Fruit fly (Drosophila melanogaster) whole organism, embryonic: ENCODE results near the gene Boh1.

Source experiments
- Adf1 ChIP-seq: fragments of 200-800 bp; sonication (Bioruptor generic); IDR thresholded peaks from 2 replicates; pipeline ENCODE4 v1.3.6; 2022; ENCODE audit warnings: missing biosample characterization, missing genetic modification characterization
- CG10366 ChIP-seq: fragments of 200-800 bp; sonication (Bioruptor generic); IDR thresholded peaks from 2 replicates; pipeline ENCODE4 v1.3.6; 2022; ENCODE audit warnings: missing biosample characterization, missing genetic modification characterization
- CG11696 ChIP-seq: fragments of 200-800 bp; sonication (Bioruptor generic); IDR thresholded peaks from 2 replicates; pipeline ENCODE4 v1.3.6; 2022; ENCODE audit warnings: missing biosample characterization, missing genetic modification characterization
- CG13894 ChIP-seq: fragments of 200-800 bp; sonication (Bioruptor generic); optimal IDR thresholded peaks from 3 replicates; lab custom pipeline; 2018; ENCODE audit warnings: missing biosample characterization, mild to moderate bottlenecking, missing genetic modification characterization, moderate library complexity
- CG14667 ChIP-seq: fragments of 200-800 bp; sonication (Bioruptor generic); IDR thresholded peaks from 2 replicates; pipeline ENCODE4 v1.3.6; 2022; ENCODE audit warnings: missing biosample characterization, missing genetic modification characterization
- CG1529 ChIP-seq: fragments of 200-800 bp; sonication (Bioruptor generic); optimal IDR thresholded peaks from 3 replicates; lab custom pipeline; 2018; ENCODE audit warnings: missing biosample characterization, missing genetic modification characterization
- CG1603 ChIP-seq: fragments of 200-800 bp; sonication (Bioruptor generic); optimal IDR thresholded peaks from 2 replicates; lab custom pipeline; 2019; ENCODE audit warnings: missing biosample characterization, mild to moderate bottlenecking, missing genetic modification characterization, moderate library complexity
- CG17568 ChIP-seq: fragments of 200-800 bp; sonication (Bioruptor generic); optimal IDR thresholded peaks from 2 replicates; lab custom pipeline; 2018; ENCODE audit warnings: missing biosample characterization, mild to moderate bottlenecking, missing genetic modification characterization, moderate library complexity
- CG17612 ChIP-seq: fragments of 200-800 bp; sonication (Bioruptor generic); IDR thresholded peaks from 2 replicates; pipeline ENCODE4 v1.3.6; 2022; ENCODE audit warnings: missing biosample characterization, missing genetic modification characterization
- CG18764 ChIP-seq: fragments of 200-800 bp; sonication (Bioruptor generic); optimal IDR thresholded peaks from 3 replicates; lab custom pipeline; 2016; ENCODE audit warnings: missing biosample characterization, missing genetic modification characterization
- CG34224 ChIP-seq: fragments of 200-800 bp; sonication (Bioruptor generic); IDR thresholded peaks from 3 replicates; pipeline ENCODE4 v1.3.6; 2022; ENCODE audit warnings: missing biosample characterization, missing genetic modification characterization; ENCODE audit not compliant: partially characterized antibody
- CG34422 ChIP-seq: fragments of 200-800 bp; sonication (Bioruptor generic); IDR thresholded peaks from 3 replicates; pipeline ENCODE4 v1.3.6; 2022; ENCODE audit warnings: missing biosample characterization, missing genetic modification characterization
- CG4282 ChIP-seq: fragments of 200-800 bp; sonication (Bioruptor generic); optimal IDR thresholded peaks from 2 replicates; lab custom pipeline; 2016; ENCODE audit warnings: missing biosample characterization, missing genetic modification characterization
- CG4328 ChIP-seq: fragments of 200-800 bp; sonication (Bioruptor generic); optimal IDR thresholded peaks from 3 replicates; lab custom pipeline; 2017; ENCODE audit warnings: missing biosample characterization, missing genetic modification reagents, missing genetic modification characterization
- CG7745 ChIP-seq: fragments of 200-800 bp; sonication (Bioruptor generic); optimal IDR thresholded peaks from 2 replicates; lab custom pipeline; 2018; ENCODE audit warnings: missing biosample characterization, mild to moderate bottlenecking, missing genetic modification characterization, moderate library complexity
- CG8359 ChIP-seq: fragments of 200-800 bp; sonication (Bioruptor generic); optimal IDR thresholded peaks from 2 replicates; lab custom pipeline; 2017; ENCODE audit warnings: missing biosample characterization, mild to moderate bottlenecking, missing genetic modification characterization, borderline replicate concordance
- CG9609 ChIP-seq: fragments of 200-800 bp; sonication (Bioruptor generic); optimal IDR thresholded peaks from 3 replicates; lab custom pipeline; 2016; ENCODE audit warnings: missing biosample characterization, missing genetic modification characterization
- CkIIα-i1 ChIP-seq: fragments of 200-800 bp; sonication (Bioruptor generic); IDR thresholded peaks from 2 replicates; pipeline ENCODE4 v1.3.6; 2022; ENCODE audit warnings: missing biosample characterization, missing genetic modification characterization
- D19A ChIP-seq: fragments of 200-800 bp; optimal IDR thresholded peaks from 3 replicates; lab custom pipeline; 2019; ENCODE audit warnings: missing biosample characterization, mild to moderate bottlenecking, missing genetic modification characterization, moderate library complexity
- Dek ChIP-seq: fragments of 200-800 bp; sonication (Bioruptor generic); optimal IDR thresholded peaks from 3 replicates; lab custom pipeline; 2019; ENCODE audit warnings: missing biosample characterization, mild to moderate bottlenecking, missing genetic modification characterization, moderate library complexity
- Dfd ChIP-seq, 2 experiments: fragments of >200 bp; optimal IDR thresholded peaks; 2 replicates each; lab custom pipeline; 2017; ENCODE audit warnings: missing biosample characterization in 2 of 2, missing genetic modification characterization in 2 of 2
- Dip2 ChIP-seq: fragments of 200-800 bp; sonication (Bioruptor generic); IDR thresholded peaks from 2 replicates; pipeline ENCODE4 v1.3.6; 2022; ENCODE audit warnings: missing biosample characterization, missing genetic modification characterization
- Fer2 ChIP-seq: fragments of 200-800 bp; sonication (Bioruptor generic); optimal IDR thresholded peaks from 2 replicates; lab custom pipeline; 2018; ENCODE audit warnings: missing biosample characterization, mild to moderate bottlenecking, missing genetic modification characterization, moderate library complexity
- Fer3 ChIP-seq: fragments of 200-800 bp; sonication (Bioruptor generic); optimal IDR thresholded peaks from 2 replicates; lab custom pipeline; 2018; ENCODE audit warnings: missing biosample characterization, mild to moderate bottlenecking, missing genetic modification characterization, moderate library complexity
- Gsc ChIP-seq: fragments of 200-800 bp; sonication (Bioruptor generic); IDR thresholded peaks from 2 replicates; pipeline ENCODE4 v1.3.6; 2022; ENCODE audit warnings: missing biosample characterization, missing genetic modification characterization
- HLHmδ ChIP-seq: fragments of 200-800 bp; sonication (Bioruptor generic); optimal IDR thresholded peaks from 2 replicates; lab custom pipeline; 2018; ENCODE audit warnings: missing biosample characterization, mild to moderate bottlenecking, missing genetic modification characterization, moderate library complexity
- Kr ChIP-seq: fragments of 200-800 bp; sonication (Bioruptor generic); optimal IDR thresholded peaks from 2 replicates; lab custom pipeline; 2017; ENCODE audit warnings: missing biosample characterization, mild to moderate bottlenecking, missing genetic modification characterization
- Lhr ChIP-seq: fragments of 200-800 bp; sonication (Bioruptor generic); optimal IDR thresholded peaks from 3 replicates; lab custom pipeline; 2017; ENCODE audit warnings: mild to moderate bottlenecking, missing biosample characterization, missing genetic modification reagents, missing genetic modification characterization
- Neu2 ChIP-seq: fragments of 200-800 bp; sonication (Bioruptor generic); optimal IDR thresholded peaks from 3 replicates; lab custom pipeline; 2016; ENCODE audit warnings: missing biosample characterization, missing genetic modification characterization, borderline replicate concordance
- Nf-YB ChIP-seq: fragments of 200-800 bp; sonication (Bioruptor generic); optimal IDR thresholded peaks from 3 replicates; lab custom pipeline; 2019; ENCODE audit warnings: missing biosample characterization, mild to moderate bottlenecking, missing genetic modification characterization, moderate library complexity
- Usf ChIP-seq: fragments of 200-800 bp; sonication (Bioruptor generic); optimal IDR thresholded peaks from 2 replicates; lab custom pipeline; 2017; ENCODE audit warnings: missing genotype, missing biosample characterization, missing genetic modification characterization
- Vsx1 ChIP-seq: fragments of 200-800 bp; sonication (Bioruptor generic); optimal IDR thresholded peaks from 2 replicates; lab custom pipeline; 2017; ENCODE audit warnings: missing biosample characterization, mild to moderate bottlenecking, missing genetic modification characterization, missing genetic modification reagents
- ap ChIP-seq: fragments of 200-800 bp; sonication (Bioruptor generic); IDR thresholded peaks from 2 replicates; pipeline ENCODE4 v1.3.6; 2022; ENCODE audit warnings: missing biosample characterization, missing genetic modification characterization
- bigmax ChIP-seq: fragments of 200-800 bp; sonication (Bioruptor generic); optimal IDR thresholded peaks from 2 replicates; lab custom pipeline; 2018; ENCODE audit warnings: missing biosample characterization, mild to moderate bottlenecking, missing genetic modification characterization
- br ChIP-seq: fragments of >200 bp; optimal IDR thresholded peaks from 2 replicates; lab custom pipeline; 2017
- btn ChIP-seq: fragments of 200-800 bp; sonication (Bioruptor generic); optimal IDR thresholded peaks from 2 replicates; lab custom pipeline; 2016; ENCODE audit warnings: missing biosample characterization, missing genetic modification characterization
- dati ChIP-seq: fragments of 200-800 bp; sonication (Bioruptor generic); IDR thresholded peaks from 2 replicates; pipeline ENCODE4 v1.3.6; 2022; ENCODE audit warnings: missing biosample characterization, missing genetic modification characterization
- emc ChIP-seq: fragments of 200-800 bp; sonication (Bioruptor generic); optimal IDR thresholded peaks from 2 replicates; lab custom pipeline; 2016; ENCODE audit warnings: missing biosample characterization, missing genetic modification characterization
- gfzf ChIP-seq: fragments of 200-800 bp; sonication (Bioruptor generic); optimal IDR thresholded peaks from 2 replicates; lab custom pipeline; 2016; ENCODE audit warnings: missing biosample characterization, mild to moderate bottlenecking, missing genetic modification characterization, moderate library complexity
- h ChIP-seq: fragments of >200 bp; optimal IDR thresholded peaks from 2 replicates; lab custom pipeline; 2017
- hth ChIP-seq: fragments of >200 bp; optimal IDR thresholded peaks from 2 replicates; lab custom pipeline; 2017; ENCODE audit warnings: inconsistent platforms
- jumu ChIP-seq: fragments of 200-800 bp; sonication (Bioruptor generic); optimal IDR thresholded peaks from 3 replicates; lab custom pipeline; 2016; ENCODE audit warnings: missing biosample characterization, missing genetic modification characterization
- nerfin-2 ChIP-seq: fragments of 200-800 bp; sonication (Bioruptor generic); IDR thresholded peaks from 2 replicates; pipeline ENCODE4 v1.3.6; 2022; ENCODE audit warnings: missing biosample characterization, missing genetic modification characterization; ENCODE audit not compliant: partially characterized antibody
- onecut ChIP-seq: fragments of 200-800 bp; sonication (Bioruptor generic); IDR thresholded peaks from 2 replicates; pipeline ENCODE4 v1.3.6; 2022; ENCODE audit warnings: missing biosample characterization, missing genetic modification characterization
- pb ChIP-seq: fragments of 200-800 bp; sonication (Bioruptor generic); optimal IDR thresholded peaks from 3 replicates; lab custom pipeline; 2016; ENCODE audit warnings: missing biosample characterization, missing genetic modification characterization
- psq ChIP-seq: fragments of 200-800 bp; sonication (Bioruptor generic); optimal IDR thresholded peaks from 2 replicates; lab custom pipeline; 2017; ENCODE audit warnings: missing biosample characterization, missing genetic modification characterization
- pzg ChIP-seq: fragments of 200-800 bp; sonication (Bioruptor generic); optimal IDR thresholded peaks from 3 replicates; lab custom pipeline; 2018; ENCODE audit warnings: missing biosample characterization, mild to moderate bottlenecking, missing genetic modification characterization, moderate library complexity
- sqz ChIP-seq: fragments of 200-800 bp; sonication (Bioruptor generic); optimal IDR thresholded peaks from 3 replicates; lab custom pipeline; 2018; ENCODE audit warnings: missing biosample characterization, mild to moderate bottlenecking, missing genetic modification characterization
- trh ChIP-seq: fragments of 200-800 bp; sonication (Bioruptor generic); optimal IDR thresholded peaks from 2 replicates; lab custom pipeline; 2016; ENCODE audit warnings: missing biosample characterization, missing genetic modification characterization
- unpg ChIP-seq: fragments of 200-800 bp; sonication (Bioruptor generic); optimal IDR thresholded peaks from 3 replicates; lab custom pipeline; 2018; ENCODE audit warnings: missing biosample characterization, mild to moderate bottlenecking, missing genetic modification characterization, moderate library complexity
- vfl ChIP-seq: fragments of 200-800 bp; sonication (Bioruptor generic); optimal IDR thresholded peaks from 2 replicates; lab custom pipeline; 2016; ENCODE audit warnings: missing biosample characterization, missing genetic modification characterization
- wdn ChIP-seq: fragments of 200-800 bp; sonication (Bioruptor generic); IDR thresholded peaks from 2 replicates; pipeline ENCODE4 v1.3.6; 2022; ENCODE audit warnings: missing biosample characterization, missing genetic modification characterization

Boh1 gene

dm6 chr3R:27922673-27923175 lies 3.5 kb upstream of the Boh1 start, which contains the start of gene RpL4 (continued):
- TF ChIP-seq hth (lab: Kevin White, UChicago) (no peak), pb (GFP tag; lab: Kevin White, UChicago) (peak; percentile 82), Nf-YB (GFP tag; lab: Kevin White, UChicago) (peak; percentile 73), CG4282 (GFP tag; lab: Kevin White, UChicago) (no peak), CG8359 (GFP tag; lab: Kevin White, UChicago) (peak; percentile 60), CG14667 (GFP tag; lab: Robert Waterston, UW) (no peak), jumu (GFP tag; lab: Kevin White, UChicago) (no peak), Dfd (GFP tag; optimal IDR thresholded peaks at IDR 0.05; lab: Kevin White, UChicago) (no peak), CG17568 (GFP tag; lab: Kevin White, UChicago) (peak; percentile 90), gfzf (peak; percentile 4), bigmax (GFP tag; lab: Kevin White, UChicago) (peak; percentile 87), Fer2 (tag; lab: Kevin White, UChicago) (peak; percentile 70), CG34224 (GFP tag; lab: Robert Waterston, UW) (no peak), ap (GFP tag; lab: Robert Waterston, UW) (peak; percentile 76), br (no peak), Adf1 (GFP tag; lab: Robert Waterston, UW) (no peak), CG34422 (peak; percentile 79), D19A (peak; percentile 7), Dek (tag; lab: Kevin White, UChicago) (peak; percentile 53), emc (GFP tag; lab: Kevin White, UChicago) (peak; percentile 66), CG10366 (GFP tag; lab: Robert Waterston, UW) (peak; percentile 75), nerfin-2 (GFP tag; lab: Robert Waterston, UW) (no peak), Dip2 (GFP tag; lab: Robert Waterston, UW) (no peak), Neu2 (GFP tag; lab: Kevin White, UChicago) (no peak), pzg (GFP tag; lab: Kevin White, UChicago) (peak; percentile 45), Vsx1 (GFP tag; lab: Kevin White, UChicago) (peak; percentile 83), CG11696 (GFP tag; lab: Robert Waterston, UW) (peak; percentile 74), Usf (GFP tag; lab: Kevin White, UChicago) (peak; percentile 72), CG4328 (GFP tag; lab: Kevin White, UChicago) (peak; percentile 88), CG17612 (GFP tag; lab: Robert Waterston, UW) (no peak), onecut (GFP tag; lab: Robert Waterston, UW) (peak; percentile 91), psq (GFP tag; lab: Kevin White, UChicago) (peak; percentile 57), btn (peak; percentile 77), vfl (no peak), trh (peak; percentile 84), Lhr (GFP tag; lab: Kevin White, UChicago) (peak; percentile 89), wdn (GFP tag; lab: Robert Waterston, UW) (peak; percentile 41; the same call in 1 of the 2 replicates), dati (GFP tag; lab: Robert Waterston, UW) (peak; percentile 56), Gsc (GFP tag; lab: Robert Waterston, UW) (no peak), HLHmδ (GFP tag; lab: Kevin White, UChicago) (peak; percentile 99), CG18764 (GFP tag; lab: Kevin White, UChicago) (peak; percentile 66), sqz (peak; percentile 90), CG13894 (tag; lab: Kevin White, UChicago) (peak; percentile 71), CG1529 (GFP tag; lab: Kevin White, UChicago) (peak; percentile 78), CG1603 (tag; lab: Kevin White, UChicago) (peak; percentile 79), h (lab: Kevin White, UChicago) (no peak), unpg (GFP tag; lab: Kevin White, UChicago) (peak; percentile 82), CG9609 (peak; percentile 75), CG7745 (tag; lab: Kevin White, UChicago) (peak; percentile 31), Kr (GFP tag; lab: Kevin White, UChicago) (peak; percentile 57), CkIIα-i1 (GFP tag; lab: Robert Waterston, UW) (no peak), Fer3 (tag; lab: Kevin White, UChicago) (peak; percentile 85)
